Worm (Caenorhabditis elegans): Measurements from ENCODE around the gene gop-2.

- no peak for TF ChIP-seq flt-1 (GFP tag; IDR thresholded peaks at IDR 0.05)
- TF ChIP-seq sea-1 (GFP tag; conservative IDR thresholded peaks at IDR 0.05): no peak
- TF ChIP-seq tra-4 (tag; optimal IDR thresholded peaks at IDR 0.05): no peak
- TF ChIP-seq ama-1 (optimal IDR thresholded peaks at IDR 0.05): no peak
- TF ChIP-seq hnd-1 (tag; optimal IDR thresholded peaks at IDR 0.05): no peak
- TF ChIP-seq hmg-4 (GFP tag; optimal IDR thresholded peaks at IDR 0.05): no peak
- TF ChIP-seq pes-1 (GFP tag; IDR thresholded peaks at IDR 0.05): no peak
- TF ChIP-seq scrt-1 (GFP tag; IDR thresholded peaks at IDR 0.05): no peak
- no peak for TF ChIP-seq ceh-13 (GFP tag; optimal IDR thresholded peaks at IDR 0.05)
- no peak for TF ChIP-seq tbx-37 (GFP tag; conservative IDR thresholded peaks at IDR 0.05)
- no peak for TF ChIP-seq ets-7 (tag; optimal IDR thresholded peaks at IDR 0.05)
These were observed 14.6 kb downstream of the gop-2 start, which contains the start of gene ztf-8 for ce11 chrIII:5273396-5273857.

All from whole organism, early embryonic.